Fruit fly (Drosophila melanogaster): ENCODE measurements around the gene CG5946.
A peak's percentile ranks its signal among the peaks of the same experiment; 100 is the strongest.

The CG5946 gene

dm6 chr3L:11789773-11790172, 32.3 kb downstream of the CG5946 start, which contains the start of gene Pi3K68D (continued):
- peak; percentile 97 for TF ChIP-seq Bgb (GFP tag; IDR thresholded peaks at IDR 0.05; ENCODE audit: partially characterized antibody)
- peak; percentile 76; the same call in 2 of the 3 replicates for TF ChIP-seq mld (GFP tag; IDR thresholded peaks at IDR 0.05; ENCODE audit: partially characterized antibody)
- peak; percentile 3 for TF ChIP-seq CG12155 (GFP tag; optimal IDR thresholded peaks at IDR 0.05)
- no peak for TF ChIP-seq CkIIα-i1 (GFP tag; IDR thresholded peaks at IDR 0.05)
- TF ChIP-seq CG33213 (GFP tag; optimal IDR thresholded peaks at IDR 0.05), result peak; percentile 31
- TF ChIP-seq CG12942 (GFP tag; optimal IDR thresholded peaks at IDR 0.05), result no peak
- TF ChIP-seq CG7987 (GFP tag; optimal IDR thresholded peaks at IDR 0.05), result peak; percentile 15
- TF ChIP-seq Hsf (GFP tag; optimal IDR thresholded peaks at IDR 0.05), result peak; percentile 12
- TF ChIP-seq MESR4 (GFP tag; optimal IDR thresholded peaks at IDR 0.05), result peak; percentile 69
- peak; percentile 66 for TF ChIP-seq CG17829 (tag; optimal IDR thresholded peaks at IDR 0.05)
- TF ChIP-seq E2f2 (GFP tag; IDR thresholded peaks at IDR 0.05), result peak; percentile 80
- no peak for TF ChIP-seq CG10321 (GFP tag; IDR thresholded peaks at IDR 0.05)
- no peak for TF ChIP-seq CG1529 (GFP tag; optimal IDR thresholded peaks at IDR 0.05)
- peak; percentile 47; the same call in 1 of the 2 replicates for TF ChIP-seq CG3847 (GFP tag; IDR thresholded peaks at IDR 0.05)
- peak; percentile 88 for TF ChIP-seq CG2129 (GFP tag; IDR thresholded peaks at IDR 0.05; ENCODE audit: partially characterized antibody)
- TF ChIP-seq Dp (GFP tag; optimal IDR thresholded peaks at IDR 0.05), result peak; percentile 77
- no peak for TF ChIP-seq CG15011 (GFP tag; optimal IDR thresholded peaks at IDR 0.05)
- peak; percentile 94 for TF ChIP-seq Dref (GFP tag; IDR thresholded peaks at IDR 0.05)
- TF ChIP-seq gsb (GFP tag; IDR thresholded peaks at IDR 0.05), result no peak
- TF ChIP-seq CG6683 (GFP tag; optimal IDR thresholded peaks at IDR 0.05), result no peak
- peak; percentile 81 for TF ChIP-seq pita (GFP tag; optimal IDR thresholded peaks at IDR 0.05)
- peak; percentile 96 for TF ChIP-seq bbx (GFP tag; IDR thresholded peaks at IDR 0.05; ENCODE audit: partially characterized antibody)
- TF ChIP-seq ap (GFP tag; IDR thresholded peaks at IDR 0.05), result no peak
- 0 out of 2 replicates have a peak, but pooled peaks have one; percentile 6 for TF ChIP-seq CG11247 (GFP tag; IDR thresholded peaks at IDR 0.05)
- peak; percentile 86 for TF ChIP-seq sna (GFP tag; IDR thresholded peaks at IDR 0.05; ENCODE audit: partially characterized antibody)
- TF ChIP-seq NfI (GFP tag; optimal IDR thresholded peaks at IDR 0.05), result no peak
- TF ChIP-seq ewg (GFP tag; optimal IDR thresholded peaks at IDR 0.05), result peak; percentile 85
- TF ChIP-seq CG10267 (tag; optimal IDR thresholded peaks at IDR 0.05), result peak; percentile 59
- TF ChIP-seq kah (GFP tag; optimal IDR thresholded peaks at IDR 0.05), result no peak
- no peak for TF ChIP-seq Bteb2 (GFP tag; optimal IDR thresholded peaks at IDR 0.05)
- peak; percentile 76 for TF ChIP-seq CG12659 (GFP tag; optimal IDR thresholded peaks at IDR 0.05)
- TF ChIP-seq CG7372 (GFP tag; IDR thresholded peaks at IDR 0.05), result no peak
- no peak for TF ChIP-seq CG17802 (tag; optimal IDR thresholded peaks at IDR 0.05)
- no peak for TF ChIP-seq bab2 (GFP tag; optimal IDR thresholded peaks at IDR 0.05)
- peak; percentile 13 for TF ChIP-seq CG1647 (GFP tag; optimal IDR thresholded peaks at IDR 0.05)
- no peak for TF ChIP-seq CG1832 (GFP tag; optimal IDR thresholded peaks at IDR 0.05)
- peak; percentile 37 for TF ChIP-seq CG12391 (tag; optimal IDR thresholded peaks at IDR 0.05)
- TF ChIP-seq CG1603 (tag; optimal IDR thresholded peaks at IDR 0.05), result peak; percentile 88
- no peak for TF ChIP-seq tin (GFP tag; optimal IDR thresholded peaks at IDR 0.05)
- TF ChIP-seq Oaz (GFP tag; IDR thresholded peaks at IDR 0.05), result no peak
- peak; percentile 97 for TF ChIP-seq psq (GFP tag; optimal IDR thresholded peaks at IDR 0.05)
- TF ChIP-seq Med (GFP tag), result peak; percentile 90
- peak; percentile 39 for TF ChIP-seq YL-1 (GFP tag; optimal IDR thresholded peaks at IDR 0.05)
- peak; percentile 6 for TF ChIP-seq shn (GFP tag; optimal IDR thresholded peaks at IDR 0.05)
- TF ChIP-seq Nf-YC (tag; optimal IDR thresholded peaks at IDR 0.05), result no peak
- peak; percentile 96 for TF ChIP-seq pzg (GFP tag; optimal IDR thresholded peaks at IDR 0.05)
- TF ChIP-seq her (GFP tag; optimal IDR thresholded peaks at IDR 0.05), result peak; percentile 21
- no peak for TF ChIP-seq mirr (GFP tag; optimal IDR thresholded peaks at IDR 0.05)
- TF ChIP-seq CG42726 (GFP tag; IDR thresholded peaks at IDR 0.05; ENCODE audit: partially characterized antibody), result peak; percentile 97
- TF ChIP-seq CoRest (tag; optimal IDR thresholded peaks at IDR 0.05), result peak; percentile 41

Measured in whole organism, embryonic.